Worm (Caenorhabditis elegans) whole organism, L1 larva: ENCODE results near the gene K07H8.12.
A peak's percentile ranks its signal among the peaks of the same experiment; 100 is the strongest.

Experiments
- C16A3.4 ChIP-seq: fragments of 150-350 bp; optimal IDR thresholded peaks from 2 replicates; lab custom pipeline; 2014; ENCODE audit warnings: missing biosample characterization, missing genetic modification characterization
- C34B4.2 ChIP-seq: sonication (generic microtip); optimal IDR thresholded peaks from 2 replicates; lab custom pipeline; 2017; ENCODE audit warnings: mild to moderate bottlenecking, missing genetic modification characterization, missing compliant biosample characterization
- Y116A8C.19 ChIP-seq: sonication (generic microtip); optimal IDR thresholded peaks from 2 replicates; lab custom pipeline; 2016; ENCODE audit warnings: missing compliant biosample characterization, missing genetic modification characterization, borderline replicate concordance
- aha-1 ChIP-seq: fragments of 150-350 bp; optimal IDR thresholded peaks from 2 replicates; lab custom pipeline; 2014; ENCODE audit warnings: missing biosample characterization, missing genetic modification characterization
- alr-1 ChIP-seq: fragments of 200-800 bp; sonication (Bioruptor generic); optimal IDR thresholded peaks from 2 replicates; lab custom pipeline; 2018; ENCODE audit warnings: borderline replicate concordance, mild to moderate bottlenecking, missing genetic modification characterization, missing compliant biosample characterization
- ama-1 ChIP-seq: fragments of 150-350 bp; optimal IDR thresholded peaks from 2 replicates; lab custom pipeline; 2014
- ceh-88 ChIP-seq: fragments of 200-800 bp; sonication (Bioruptor generic); IDR thresholded peaks from 2 replicates; pipeline ENCODE4 v1.3.6; 2022; ENCODE audit warnings: missing genetic modification characterization, missing compliant biosample characterization
- ceh-90 ChIP-seq: sonication (generic microtip); optimal IDR thresholded peaks from 2 replicates; lab custom pipeline; 2016; ENCODE audit warnings: missing genetic modification characterization, missing compliant biosample characterization
- dpl-1 ChIP-seq, 3 experiments: fragments of 150-350 bp in 2 of 3; sonication (generic microtip) in 1 of 3; optimal IDR thresholded peaks; 2 replicates each; lab custom pipeline; 2014 to 2017; ENCODE audit warnings: missing biosample characterization in 3 of 3, missing genetic modification characterization in 3 of 3, missing genetic modification reagents in 3 of 3
- efl-1 ChIP-seq, 4 experiments: fragments of 150-350 bp; optimal IDR thresholded peaks in 3 of 4; peaks in 1 of 4; 1 replicate in 1 of 4; 2 replicates in 3 of 4; lab custom pipeline; 2014; ENCODE audit warnings: missing biosample characterization in 2 of 4, missing genetic modification characterization in 2 of 4, missing genetic modification reagents in 2 of 4
- egl-13 ChIP-seq: sonication (generic microtip); optimal IDR thresholded peaks from 2 replicates; lab custom pipeline; 2016; ENCODE audit warnings: missing genotype, missing genetic modification reagents, missing genetic modification characterization, missing compliant biosample characterization
- elt-3 ChIP-seq, 6 experiments: fragments of 150-350 bp in 1 of 6; sonication (generic microtip); optimal IDR thresholded peaks; 2 replicates each; lab custom pipeline; 2017 to 2018; ENCODE audit warnings: missing biosample characterization in 6 of 6, missing genetic modification characterization in 6 of 6, inconsistent platforms in 1 of 6
- ets-5 ChIP-seq: fragments of 200-800 bp; sonication (Bioruptor generic); IDR thresholded peaks from 2 replicates; pipeline ENCODE4 v1.3.6; 2022; ENCODE audit warnings: missing genetic modification characterization, missing compliant biosample characterization
- fkh-10 ChIP-seq: sonication (generic microtip); optimal IDR thresholded peaks from 2 replicates; lab custom pipeline; 2017; ENCODE audit warnings: missing biosample characterization, missing genetic modification reagents, missing genetic modification characterization
- fkh-4 ChIP-seq: sonication (generic microtip); optimal IDR thresholded peaks from 2 replicates; lab custom pipeline; 2016; ENCODE audit warnings: missing compliant biosample characterization, missing genetic modification characterization, borderline replicate concordance
- fkh-8 ChIP-seq: sonication (generic microtip); optimal IDR thresholded peaks from 2 replicates; lab custom pipeline; 2016; ENCODE audit warnings: mild to moderate bottlenecking, missing genetic modification characterization, missing compliant biosample characterization
- hlh-4 ChIP-seq: sonication (generic microtip); optimal IDR thresholded peaks from 2 replicates; lab custom pipeline; 2016; ENCODE audit warnings: mild to moderate bottlenecking, missing genetic modification characterization, missing compliant biosample characterization
- hpl-2 ChIP-seq: fragments of 150-350 bp; optimal IDR thresholded peaks from 2 replicates; lab custom pipeline; 2014; ENCODE audit warnings: missing biosample characterization, missing genetic modification reagents, missing genetic modification characterization
- isw-1 ChIP-seq: fragments of 200-800 bp; sonication (Bioruptor generic); IDR thresholded peaks from 2 replicates; pipeline ENCODE4 v1.3.6; 2022; ENCODE audit warnings: missing genetic modification characterization, missing compliant biosample characterization
- lin-13 ChIP-seq: fragments of 150-350 bp; optimal IDR thresholded peaks from 2 replicates; lab custom pipeline; 2014; ENCODE audit warnings: missing biosample characterization, missing genetic modification reagents, missing genetic modification characterization
- lin-14 ChIP-seq: fragments of 200-800 bp; sonication (Bioruptor generic); optimal IDR thresholded peaks from 2 replicates; lab custom pipeline; 2018; ENCODE audit warnings: mild to moderate bottlenecking, missing genetic modification characterization, moderate library complexity, missing compliant biosample characterization
- lin-15B ChIP-seq: fragments of 150-350 bp; sonication (generic microtip); optimal IDR thresholded peaks from 3 replicates; lab custom pipeline; 2014; ENCODE audit warnings: missing biosample characterization, missing genetic modification characterization
- lin-35 ChIP-seq, 2 experiments: fragments of 150-350 bp; optimal IDR thresholded peaks; 2 replicates each; lab custom pipeline; 2014; ENCODE audit warnings: missing biosample characterization in 2 of 2, missing genetic modification characterization in 2 of 2, missing genetic modification reagents in 2 of 2
- lin-39 ChIP-seq: fragments of 150-350 bp; optimal IDR thresholded peaks from 2 replicates; lab custom pipeline; 2014; ENCODE audit warnings: missing biosample characterization, missing genetic modification reagents, missing genetic modification characterization
- nhr-20 ChIP-seq: sonication (generic microtip); optimal IDR thresholded peaks from 2 replicates; lab custom pipeline; 2016; ENCODE audit warnings: mild to moderate bottlenecking, missing genetic modification characterization, missing compliant biosample characterization
- nhr-237 ChIP-seq: fragments of 150-350 bp; optimal IDR thresholded peaks from 2 replicates; lab custom pipeline; 2014; ENCODE audit warnings: missing biosample characterization, missing genetic modification characterization
- nhr-47 ChIP-seq: sonication (generic microtip); optimal IDR thresholded peaks from 2 replicates; lab custom pipeline; 2016; ENCODE audit warnings: mild to moderate bottlenecking, missing genetic modification characterization, moderate library complexity, missing compliant biosample characterization
- nhr-71 ChIP-seq: sonication (generic microtip); optimal IDR thresholded peaks from 2 replicates; lab custom pipeline; 2016; ENCODE audit warnings: mild to moderate bottlenecking, missing genetic modification characterization, moderate library complexity, missing compliant biosample characterization
- nhr-84 ChIP-seq: sonication (generic microtip); optimal IDR thresholded peaks from 2 replicates; lab custom pipeline; 2017; ENCODE audit warnings: missing biosample characterization, missing genetic modification characterization
- nhr-85 ChIP-seq: sonication (generic microtip); peaks from one replicate; lab custom pipeline; 2016; ENCODE audit warnings: missing genetic modification characterization, inconsistent platforms, missing compliant biosample characterization
- nhr-90 ChIP-seq: sonication (generic microtip); optimal IDR thresholded peaks from 2 replicates; lab custom pipeline; 2016; ENCODE audit warnings: mild to moderate bottlenecking, missing genetic modification characterization, missing compliant biosample characterization; ENCODE audit not compliant: poor library complexity
- pag-3 ChIP-seq: sonication (generic microtip); optimal IDR thresholded peaks from 2 replicates; lab custom pipeline; 2017; ENCODE audit warnings: missing genetic modification characterization, mild to moderate bottlenecking, missing compliant biosample characterization, antibody characterized with exemption, borderline replicate concordance; ENCODE audit not compliant: insufficient read depth
- sox-4 ChIP-seq: sonication (generic microtip); optimal IDR thresholded peaks from 2 replicates; lab custom pipeline; 2016; ENCODE audit warnings: missing genetic modification characterization, missing compliant biosample characterization
- sptf-1 ChIP-seq: fragments of 150-350 bp; optimal IDR thresholded peaks from 2 replicates; lab custom pipeline; 2014; ENCODE audit warnings: missing biosample characterization, missing genetic modification characterization
- sup-37 ChIP-seq: fragments of 200-800 bp; sonication (Bioruptor generic); optimal IDR thresholded peaks from 2 replicates; lab custom pipeline; 2018; ENCODE audit warnings: mild to moderate bottlenecking, missing genetic modification characterization, missing compliant biosample characterization
- tbx-2 ChIP-seq: sonication (generic microtip); optimal IDR thresholded peaks from 2 replicates; lab custom pipeline; 2016; ENCODE audit warnings: missing genetic modification characterization, missing compliant biosample characterization
- unc-130 ChIP-seq: fragments of 150-350 bp; optimal IDR thresholded peaks from 2 replicates; lab custom pipeline; 2017; ENCODE audit warnings: missing biosample characterization, missing genetic modification characterization, inconsistent platforms
- unc-86 ChIP-seq: sonication (generic microtip); optimal IDR thresholded peaks from 2 replicates; lab custom pipeline; 2016; ENCODE audit warnings: missing genetic modification characterization, missing compliant biosample characterization
- unc-98 ChIP-seq: fragments of 200-800 bp; sonication (Bioruptor generic); IDR thresholded peaks from 2 replicates; pipeline ENCODE4 v1.3.6; 2022; ENCODE audit warnings: missing genetic modification characterization, missing compliant biosample characterization
- ztf-11 ChIP-seq, 2 experiments: sonication (generic microtip); optimal IDR thresholded peaks; 2 replicates each; lab custom pipeline; 2016 to 2017; ENCODE audit warnings: missing genetic modification characterization in 2 of 2, missing biosample characterization in 1 of 2, missing compliant biosample characterization in 1 of 2

The K07H8.12 gene

ce11 chrIV:8273334-8273733, 3.2 kb downstream of the K07H8.12 start:
- TF ChIP-seq nhr-85 (tag; lab: Kevin White, UChicago) (peak; percentile 51), sox-4 (tag; lab: Kevin White, UChicago) (no peak), unc-130 (tag; lab: Kevin White, UChicago) (no peak), fkh-10 (GFP tag; lab: Kevin White, UChicago) (no peak), C34B4.2 (tag; lab: Kevin White, UChicago) (no peak), nhr-71 (tag; lab: Kevin White, UChicago) (no peak), lin-13 (GFP tag; lab: Kevin White, UChicago) (no peak)

- no peak for TF ChIP-seq dpl-1 (GFP tag; optimal IDR thresholded peaks at IDR 0.05; lab: Kevin White, UChicago)
- TF ChIP-seq lin-39: no peak
- TF ChIP-seq sup-37: no peak
- no peak for TF ChIP-seq lin-35 (GFP tag; optimal IDR thresholded peaks at IDR 0.05; lab: Kevin White, UChicago)
- no peak for TF ChIP-seq egl-13
- no peak for TF ChIP-seq Y116A8C.19
- no peak for TF ChIP-seq ama-1
- TF ChIP-seq C16A3.4 (tag; lab: Kevin White, UChicago): no peak
- TF ChIP-seq aha-1: no peak
Measured at ce11 chrIV:8268024-8268423, 8.5 kb downstream of the K07H8.12 start, which contains the start of the genes K07H8.5 and K07H8.8. Gene K07H8.5, plus strand, starts transcription at chrIV:8268324. Gene K07H8.8, minus strand, starts transcription at chrIV:8268412.

- TF ChIP-seq dpl-1 (GFP tag; optimal IDR thresholded peaks at IDR 0.05; lab: Kevin White, UChicago): no peak
- TF ChIP-seq sptf-1 (tag; lab: Kevin White, UChicago): no peak
- TF ChIP-seq fkh-4 (tag; lab: Kevin White, UChicago): no peak
- no peak for TF ChIP-seq hlh-4
- no peak for TF ChIP-seq elt-3 (tag; optimal IDR thresholded peaks at IDR 0.05; lab: Kevin White, UChicago)
- no peak for TF ChIP-seq ets-5 (GFP tag; lab: Robert Waterston, UW)
- no peak for TF ChIP-seq nhr-47 (tag; lab: Kevin White, UChicago)
- TF ChIP-seq hpl-2: no peak
- TF ChIP-seq unc-98 (GFP tag; lab: Robert Waterston, UW): no peak
- no peak for TF ChIP-seq nhr-84 (tag; lab: Kevin White, UChicago)
- no peak for TF ChIP-seq C16A3.4 (tag; lab: Kevin White, UChicago)
- no peak for TF ChIP-seq lin-14 (GFP tag; lab: Kevin White, UChicago)
- no peak for TF ChIP-seq nhr-20 (tag; lab: Kevin White, UChicago)
- TF ChIP-seq pag-3 (tag; lab: Kevin White, UChicago): no peak
- TF ChIP-seq fkh-8 (tag; lab: Kevin White, UChicago): no peak
- TF ChIP-seq aha-1: no peak
- TF ChIP-seq unc-86 (tag; lab: Kevin White, UChicago): no peak
- no peak for TF ChIP-seq ceh-90 (tag; lab: Kevin White, UChicago)
- no peak for TF ChIP-seq nhr-90 (tag; lab: Kevin White, UChicago)
- TF ChIP-seq, all 84 proteins: peak for 0
Measured at ce11 chrIV:8266024-8266949, 10.2 kb downstream of the K07H8.12 start.

- no peak for TF ChIP-seq ztf-11 (tag; optimal IDR thresholded peaks at IDR 0.05; lab: Kevin White, UChicago)
- TF ChIP-seq ceh-88 (GFP tag; lab: Robert Waterston, UW): no peak
- no peak for TF ChIP-seq hpl-2
- TF ChIP-seq alr-1 (tag; lab: Kevin White, UChicago): no peak
- no peak for TF ChIP-seq isw-1 (GFP tag; lab: Robert Waterston, UW)
- TF ChIP-seq efl-1 (optimal IDR thresholded peaks at IDR 0.05; lab: Kevin White, UChicago): no peak
- no peak for TF ChIP-seq efl-1 (GFP tag; optimal IDR thresholded peaks at IDR 0.05 in 1 of 2; lab: Kevin White, UChicago)
- no peak for TF ChIP-seq lin-15B (tag; lab: Kevin White, UChicago)
- TF ChIP-seq nhr-20 (tag; lab: Kevin White, UChicago): no peak
- no peak for TF ChIP-seq nhr-85 (tag; lab: Kevin White, UChicago)
- TF ChIP-seq nhr-237 (tag; lab: Kevin White, UChicago): no peak
- no peak for TF ChIP-seq tbx-2
Measured at ce11 chrIV:8262671-8263070, 13.8 kb downstream of the K07H8.12 start.
